Fruit fly (Drosophila melanogaster) whole organism, adult: ENCODE results near the gene CG14073.

Experiments
- CG11617 ChIP-seq: fragments of 200-800 bp; sonication (Bioruptor generic); optimal IDR thresholded peaks from 2 replicates; lab custom pipeline; 2017; ENCODE audit warnings: mild to moderate bottlenecking, missing biosample characterization, missing genetic modification reagents, missing genetic modification characterization
- CG12768 ChIP-seq: fragments of 200-800 bp; sonication (Bioruptor generic); optimal IDR thresholded peaks from 2 replicates; lab custom pipeline; 2017; ENCODE audit warnings: missing biosample characterization, missing genetic modification characterization, mild to moderate bottlenecking, moderate library complexity, missing genetic modification reagents
- CG14711 ChIP-seq: fragments of 200-800 bp; sonication (Bioruptor generic); optimal IDR thresholded peaks from 2 replicates; lab custom pipeline; 2018; ENCODE audit warnings: missing biosample characterization, mild to moderate bottlenecking, missing genetic modification characterization, moderate library complexity
- CG1620 ChIP-seq: fragments of 200-800 bp; sonication (Bioruptor generic); optimal IDR thresholded peaks from 2 replicates; lab custom pipeline; 2016; ENCODE audit warnings: missing biosample characterization, missing genetic modification characterization
- CG33017 ChIP-seq: fragments of 200-800 bp; sonication (Bioruptor generic); optimal IDR thresholded peaks from 2 replicates; lab custom pipeline; 2018; ENCODE audit warnings: missing biosample characterization, mild to moderate bottlenecking, missing genetic modification characterization, moderate library complexity
- CG5204 ChIP-seq: fragments of 200-800 bp; sonication (Bioruptor generic); optimal IDR thresholded peaks from 2 replicates; lab custom pipeline; 2016; ENCODE audit warnings: missing biosample characterization, missing genetic modification characterization
- CG7045 ChIP-seq: fragments of 200-800 bp; sonication (Bioruptor generic); optimal IDR thresholded peaks from 2 replicates; lab custom pipeline; 2017; ENCODE audit warnings: missing biosample characterization, mild to moderate bottlenecking, missing genetic modification characterization
- CG7101 ChIP-seq: fragments of 200-800 bp; sonication (Bioruptor generic); optimal IDR thresholded peaks from 2 replicates; lab custom pipeline; 2018; ENCODE audit warnings: missing biosample characterization, mild to moderate bottlenecking, missing genetic modification characterization, moderate library complexity
- Clk ChIP-seq: fragments of 200-800 bp; sonication (Bioruptor generic); optimal IDR thresholded peaks from 2 replicates; lab custom pipeline; 2017; ENCODE audit warnings: missing biosample characterization, missing genetic modification characterization
- Crg-1 ChIP-seq: fragments of 200-800 bp; sonication (Bioruptor generic); optimal IDR thresholded peaks from 2 replicates; lab custom pipeline; 2016; ENCODE audit warnings: missing biosample characterization, missing genetic modification characterization
- Hr96 ChIP-seq: fragments of 200-800 bp; sonication (Bioruptor generic); optimal IDR thresholded peaks from 2 replicates; lab custom pipeline; 2016; ENCODE audit warnings: missing biosample characterization, missing genetic modification characterization
- Mnt ChIP-seq: fragments of 200-800 bp; sonication (Bioruptor generic); optimal IDR thresholded peaks from 2 replicates; lab custom pipeline; 2016; ENCODE audit warnings: missing biosample characterization, mild to moderate bottlenecking, missing genetic modification characterization
- bab1 ChIP-seq: fragments of 200-800 bp; sonication (Bioruptor generic); optimal IDR thresholded peaks from 3 replicates; lab custom pipeline; 2019; ENCODE audit warnings: missing biosample characterization, mild to moderate bottlenecking, missing genetic modification characterization, moderate library complexity
- cic ChIP-seq: fragments of 200-800 bp; sonication (Bioruptor generic); optimal IDR thresholded peaks from 2 replicates; lab custom pipeline; 2017; ENCODE audit warnings: missing biosample characterization, mild to moderate bottlenecking, missing genetic modification characterization, moderate library complexity
- cnc ChIP-seq, 2 experiments: fragments of >200 bp; optimal IDR thresholded peaks; 2 replicates each; lab custom pipeline; 2017
- kay ChIP-seq: fragments of 200-800 bp; sonication (Bioruptor generic); peaks from one replicate; lab custom pipeline; 2016; ENCODE audit warnings: missing biosample characterization, missing genetic modification characterization, borderline replicate concordance
- ovo ChIP-seq: fragments of 200-800 bp; sonication (Bioruptor generic); optimal IDR thresholded peaks from 2 replicates; lab custom pipeline; 2016; ENCODE audit warnings: missing biosample characterization, missing genetic modification characterization
- pad ChIP-seq: fragments of 200-800 bp; sonication (Bioruptor generic); optimal IDR thresholded peaks from 3 replicates; lab custom pipeline; 2017; ENCODE audit warnings: missing biosample characterization, missing genetic modification characterization, mild to moderate bottlenecking, moderate library complexity, missing genetic modification reagents
- tj ChIP-seq: fragments of 200-800 bp; sonication (Bioruptor generic); optimal IDR thresholded peaks from 3 replicates; lab custom pipeline; 2017; ENCODE audit warnings: missing biosample characterization, mild to moderate bottlenecking, missing genetic modification characterization, moderate library complexity
- toe ChIP-seq: fragments of 200-800 bp; sonication (Bioruptor generic); optimal IDR thresholded peaks from 2 replicates; lab custom pipeline; 2016; ENCODE audit warnings: missing biosample characterization, missing genetic modification characterization

Gene CG14073

DNA sequence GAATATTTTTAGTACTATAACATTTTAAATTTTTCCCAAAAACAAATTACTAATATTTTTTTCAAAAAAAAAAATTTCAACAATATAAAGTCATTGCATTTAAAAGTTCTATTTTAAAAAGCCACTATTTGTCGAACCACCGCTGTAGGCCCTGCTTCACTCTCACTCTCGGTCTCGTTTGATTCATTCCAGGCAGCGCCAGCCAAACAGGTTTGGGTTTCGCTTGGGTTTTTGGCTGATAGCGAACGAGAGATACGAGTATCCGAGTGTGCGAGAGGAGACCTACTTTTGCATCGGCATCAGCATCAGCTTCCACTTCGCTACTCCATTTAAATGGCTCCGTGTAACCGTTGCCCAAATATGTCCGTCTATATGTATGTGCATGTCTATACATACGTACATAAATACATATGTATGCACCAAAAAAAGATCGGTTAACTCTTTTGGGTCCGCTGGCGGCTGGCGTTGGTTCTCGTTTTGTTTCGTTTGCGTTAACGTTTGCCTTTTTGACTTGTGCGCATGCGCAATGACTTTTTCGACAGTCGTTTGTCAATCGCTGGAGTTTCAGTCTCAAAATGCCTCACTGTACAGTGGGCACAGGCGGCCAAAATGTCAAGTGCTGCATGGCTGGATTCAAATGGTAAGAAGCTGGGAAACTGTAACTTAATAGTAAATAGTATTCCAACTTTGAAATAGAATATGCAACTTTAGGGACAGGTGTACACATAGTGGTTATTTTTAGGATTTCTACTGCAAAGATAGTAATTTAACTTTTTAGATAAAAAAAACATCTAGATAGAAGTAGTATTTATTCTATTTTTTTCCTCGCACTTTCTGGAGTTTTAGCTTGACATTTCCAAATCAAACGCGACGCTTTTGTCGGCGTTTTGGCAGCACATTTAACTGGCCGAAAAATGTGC, 51.4 kb downstream of the CG14073 start:
- TF ChIP-seq tj (GFP tag; lab: Kevin White, UChicago): peak; percentile 9
- no peak for TF ChIP-seq kay (GFP tag; lab: Kevin White, UChicago)

DNA sequence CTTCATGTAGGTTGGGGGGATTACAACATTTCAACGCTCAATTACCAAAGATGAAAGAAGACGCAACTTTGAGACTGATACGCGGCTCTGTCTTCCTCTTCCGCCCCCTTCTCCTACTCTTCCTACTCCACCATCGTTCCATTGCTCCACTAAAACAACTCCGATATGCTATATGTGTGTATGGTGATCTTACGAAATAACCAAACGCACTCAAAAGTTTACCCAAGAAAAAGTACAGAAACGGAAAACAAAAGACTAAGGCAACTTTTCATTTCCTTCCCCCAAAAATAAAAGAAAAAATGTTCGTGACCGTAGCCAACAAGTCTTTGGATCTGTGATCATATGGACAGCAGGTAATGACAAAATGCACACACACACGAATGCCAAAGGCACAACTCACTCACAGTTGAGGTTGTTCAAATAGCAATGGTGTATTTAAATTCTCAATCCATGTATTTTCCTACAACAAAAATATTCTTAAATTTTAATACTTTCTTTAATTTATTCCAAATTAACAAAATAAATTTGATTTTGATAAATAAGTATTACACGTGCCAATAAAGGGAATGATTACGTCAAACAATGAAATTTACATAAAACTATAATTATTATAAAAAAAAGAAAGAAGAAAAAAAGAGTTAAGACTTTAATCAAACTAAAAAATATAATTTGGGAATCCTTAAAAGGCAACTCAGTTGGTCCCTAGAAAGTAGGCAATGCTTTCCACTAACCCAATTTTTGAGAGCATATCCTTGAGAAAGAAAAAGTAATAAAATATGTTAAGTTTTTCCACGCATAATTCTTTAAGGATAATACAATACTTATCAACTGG, 52.3 kb downstream of the CG14073 start:
- TF ChIP-seq CG14711 (tag; lab: Kevin White, UChicago): no peak
- TF ChIP-seq CG33017 (tag; lab: Kevin White, UChicago): no peak
- TF ChIP-seq CG11617 (GFP tag; lab: Kevin White, UChicago): no peak
- TF ChIP-seq CG7045: no peak
- TF ChIP-seq Hr96: no peak
- no peak for TF ChIP-seq cic
- no peak for TF ChIP-seq bab1 (GFP tag; lab: Kevin White, UChicago)
- TF ChIP-seq ovo: no peak
- TF ChIP-seq Mnt (GFP tag; lab: Kevin White, UChicago): no peak

DNA sequence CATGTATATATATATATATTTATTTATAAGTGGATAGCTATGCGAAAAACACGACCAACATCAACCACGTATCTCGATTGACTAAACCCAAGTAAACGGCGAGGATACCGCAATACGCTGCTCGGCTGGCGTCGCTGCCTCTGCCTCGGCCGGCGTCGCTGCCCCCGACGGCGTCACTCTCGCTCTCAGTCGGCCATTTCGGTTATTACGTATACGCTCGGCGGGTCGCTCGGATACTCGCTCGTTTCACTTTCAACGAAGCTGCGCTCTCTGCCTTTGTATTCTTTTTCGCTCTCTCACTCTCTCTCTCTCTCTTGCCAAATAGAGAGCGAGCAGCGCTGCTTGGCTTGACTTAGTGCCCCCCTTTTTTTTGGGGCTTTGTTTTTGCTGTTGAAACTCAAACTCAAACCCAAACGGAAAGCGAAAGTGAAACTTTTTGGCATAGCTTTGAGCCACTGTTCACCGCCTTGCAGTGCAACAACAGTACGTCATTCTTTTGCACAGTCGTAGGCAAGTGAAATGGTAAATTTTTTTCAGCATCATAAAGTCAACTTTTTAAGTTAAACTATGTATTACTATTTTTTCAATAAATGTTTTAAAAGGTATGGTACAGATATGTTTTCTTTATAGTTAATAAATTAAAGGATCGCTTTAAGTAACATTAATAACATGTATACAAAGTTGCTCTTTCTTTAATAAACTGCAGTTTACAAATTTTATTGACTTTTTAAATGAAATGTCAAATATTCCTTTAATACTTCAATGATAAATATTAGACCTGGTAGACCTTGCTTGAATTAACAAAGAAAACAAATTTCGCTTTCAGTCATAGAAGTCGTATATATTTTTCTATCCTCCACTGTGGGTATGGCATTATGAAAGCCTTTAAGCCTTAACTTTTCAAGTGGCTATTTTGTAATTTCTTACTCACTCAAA, 54.5 kb downstream of the CG14073 start:
- TF ChIP-seq cnc (optimal IDR thresholded peaks at IDR 0.05; lab: Kevin White, UChicago): no peak
- TF ChIP-seq CG7045: peak; percentile 43
- peak; percentile 29 for TF ChIP-seq bab1 (GFP tag; lab: Kevin White, UChicago)
- TF ChIP-seq CG33017 (tag; lab: Kevin White, UChicago): no peak
- TF ChIP-seq Mnt (GFP tag; lab: Kevin White, UChicago): peak; percentile 13
- TF ChIP-seq CG12768: no peak
- TF ChIP-seq Clk (GFP tag; lab: Kevin White, UChicago): no peak
- no peak for TF ChIP-seq CG14711 (tag; lab: Kevin White, UChicago)
- TF ChIP-seq CG11617 (GFP tag; lab: Kevin White, UChicago): no peak
- no peak for TF ChIP-seq pad (GFP tag; lab: Kevin White, UChicago)
- TF ChIP-seq toe (GFP tag; lab: Kevin White, UChicago): no peak
- no peak for TF ChIP-seq CG7101 (tag; lab: Kevin White, UChicago)
- TF ChIP-seq kay (GFP tag; lab: Kevin White, UChicago): no peak
- no peak for TF ChIP-seq ovo
- TF ChIP-seq cic: no peak
- peak; percentile 20 for TF ChIP-seq tj (GFP tag; lab: Kevin White, UChicago)
- no peak for TF ChIP-seq Crg-1 (GFP tag; lab: Kevin White, UChicago)
- no peak for TF ChIP-seq CG1620 (GFP tag; lab: Kevin White, UChicago)
- no peak for TF ChIP-seq CG5204 (GFP tag; lab: Kevin White, UChicago)
- TF ChIP-seq Hr96: no peak

DNA sequence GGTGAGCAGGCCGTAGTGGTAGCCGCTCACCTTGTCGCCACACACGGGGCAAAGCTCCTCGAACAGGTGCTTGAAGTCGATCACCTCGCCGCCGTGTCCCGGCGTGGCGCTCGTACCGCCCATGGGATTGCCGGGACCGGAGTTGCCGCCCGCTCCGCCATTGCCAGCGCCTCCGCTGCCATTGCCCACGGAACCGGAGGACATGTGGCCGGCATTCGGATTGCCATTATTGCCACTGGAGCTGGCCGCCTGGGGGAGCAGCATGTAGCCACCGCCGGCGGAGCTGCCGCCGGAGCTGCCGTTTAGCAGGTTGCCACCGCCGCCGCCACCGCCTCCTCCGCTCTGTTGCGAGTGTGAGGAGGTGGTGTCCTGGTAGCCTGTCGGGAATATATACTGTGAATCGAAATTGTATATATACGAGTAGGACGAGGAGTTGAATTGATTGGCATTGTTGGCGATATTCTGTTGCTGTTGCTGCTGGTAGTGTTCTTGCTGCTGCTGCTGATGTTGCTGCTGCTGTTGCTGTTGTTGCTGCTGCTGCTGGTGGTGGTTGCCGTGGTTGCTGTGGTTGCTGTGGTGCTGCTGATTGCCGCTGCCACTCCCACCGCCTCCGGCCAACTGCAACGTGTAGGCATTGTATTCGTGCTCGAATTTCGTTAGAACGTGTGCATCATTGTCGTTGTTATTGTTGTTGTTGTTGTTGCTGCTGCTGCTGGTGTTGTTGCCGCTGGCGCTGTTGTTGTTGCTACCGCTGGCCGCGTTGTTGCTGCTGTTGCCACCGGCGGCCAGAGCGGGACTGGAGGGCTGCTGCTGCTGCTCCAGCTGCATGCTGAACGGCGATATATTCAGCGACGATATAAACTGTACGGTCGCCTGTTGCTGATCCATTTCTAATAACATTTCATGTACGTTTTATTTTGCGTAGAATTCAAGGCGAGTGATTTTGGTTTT, 56.7 kb downstream of the CG14073 start:
- TF ChIP-seq Mnt (GFP tag; lab: Kevin White, UChicago) (no peak), pad (GFP tag; lab: Kevin White, UChicago) (no peak), bab1 (GFP tag; lab: Kevin White, UChicago) (no peak), CG7045 (no peak), CG14711 (tag; lab: Kevin White, UChicago) (no peak), cnc (optimal IDR thresholded peaks at IDR 0.05; lab: Kevin White, UChicago) (no peak), CG1620 (GFP tag; lab: Kevin White, UChicago) (no peak), tj (GFP tag; lab: Kevin White, UChicago) (no peak), CG33017 (tag; lab: Kevin White, UChicago) (no peak), Clk (GFP tag; lab: Kevin White, UChicago) (no peak), CG12768 (no peak), CG5204 (GFP tag; lab: Kevin White, UChicago) (no peak), kay (GFP tag; lab: Kevin White, UChicago) (no peak), CG7101 (tag; lab: Kevin White, UChicago) (no peak), cic (no peak), CG11617 (GFP tag; lab: Kevin White, UChicago) (no peak), toe (GFP tag; lab: Kevin White, UChicago) (no peak)
